Fruit fly (Drosophila melanogaster): ENCODE measurements around the gene hoe2.

hoe2 gene

dm6 chr2L:4981278-4981966 lies 45.2 kb upstream of the hoe2 start, which contains the start of the genes CG8892 and CG34126 (continued):
- TF ChIP-seq Nf-YA (GFP tag; IDR thresholded peaks at IDR 0.05) = peak; percentile 89
- no peak for TF ChIP-seq Lpt (GFP tag; optimal IDR thresholded peaks at IDR 0.05)
- TF ChIP-seq gcm (GFP tag; optimal IDR thresholded peaks at IDR 0.05) = peak; percentile 94
- peak; percentile 98 for TF ChIP-seq jumu (GFP tag; optimal IDR thresholded peaks at IDR 0.05)
- peak; percentile 64 for TF ChIP-seq btn (GFP tag; optimal IDR thresholded peaks at IDR 0.05)
- no peak for TF ChIP-seq Doc3 (GFP tag; IDR thresholded peaks at IDR 0.05; ENCODE audit: partially characterized antibody)
- peak; percentile 94 for TF ChIP-seq sqz (GFP tag; optimal IDR thresholded peaks at IDR 0.05)
- peak; percentile 98 for TF ChIP-seq croc (GFP tag; conservative IDR thresholded peaks at IDR 0.05)
- peak; percentile 99 for TF ChIP-seq CG3847 (GFP tag; IDR thresholded peaks at IDR 0.05)
- TF ChIP-seq Oli (tag; optimal IDR thresholded peaks at IDR 0.05) = peak; percentile 96
- peak; percentile 98 for TF ChIP-seq CG1647 (GFP tag; optimal IDR thresholded peaks at IDR 0.05)
- TF ChIP-seq Ptx1 (GFP tag; IDR thresholded peaks at IDR 0.05) = peak; percentile 98
- peak; percentile 96 for TF ChIP-seq dmrt11E (tag; optimal IDR thresholded peaks at IDR 0.05)
- peak; percentile 98 for TF ChIP-seq CG17361 (GFP tag; IDR thresholded peaks at IDR 0.05)
- peak; percentile 87 for TF ChIP-seq CG12744 (GFP tag; optimal IDR thresholded peaks at IDR 0.05)
- peak; percentile 96 for TF ChIP-seq CG17359 (tag; optimal IDR thresholded peaks at IDR 0.05)
- peak; percentile 90 for TF ChIP-seq cas (GFP tag; IDR thresholded peaks at IDR 0.05)
- TF ChIP-seq twi (tag; optimal IDR thresholded peaks at IDR 0.05) = peak; percentile 97
- peak; percentile 94 for TF ChIP-seq seq (GFP tag; IDR thresholded peaks at IDR 0.05)
- peak; percentile 83 for TF ChIP-seq Lim3 (GFP tag; IDR thresholded peaks at IDR 0.05)
- peak; percentile 96 for TF ChIP-seq Sox100B (GFP tag; optimal IDR thresholded peaks at IDR 0.05)
- peak; percentile 98 for TF ChIP-seq row (GFP tag; IDR thresholded peaks at IDR 0.05)
- TF ChIP-seq HmgD (GFP tag; optimal IDR thresholded peaks at IDR 0.05) = peak; percentile 90
- peak; percentile 97 for TF ChIP-seq MBD-R2 (GFP tag; IDR thresholded peaks at IDR 0.05)
- peak; percentile 54 for TF ChIP-seq pfk (GFP tag; optimal IDR thresholded peaks at IDR 0.05)
- TF ChIP-seq CG6254 (GFP tag; optimal IDR thresholded peaks at IDR 0.05) = peak; percentile 89
- TF ChIP-seq CG1792 (GFP tag; optimal IDR thresholded peaks at IDR 0.05) = peak; percentile 93
- no peak for TF ChIP-seq ato (GFP tag; IDR thresholded peaks at IDR 0.05; ENCODE audit: partially characterized antibody)
- peak; percentile 100 for TF ChIP-seq CG30403 (GFP tag; optimal IDR thresholded peaks at IDR 0.05)
- TF ChIP-seq gem (tag; optimal IDR thresholded peaks at IDR 0.05) = peak; percentile 98
- TF ChIP-seq BEAF-32 (GFP tag; optimal IDR thresholded peaks at IDR 0.05) = peak; percentile 68
- peak in 1 of 2 experiments; percentile 5 for TF ChIP-seq Trl (optimal IDR thresholded peaks at IDR 0.05)
- peak; percentile 98 for TF ChIP-seq Trl (GFP tag; optimal IDR thresholded peaks at IDR 0.05)
- TF ChIP-seq CG34422 (GFP tag; IDR thresholded peaks at IDR 0.05) = peak; percentile 96
- TF ChIP-seq CG12299 (tag; optimal IDR thresholded peaks at IDR 0.05) = peak; percentile 92
- TF ChIP-seq CG11560 (tag; IDR thresholded peaks at IDR 0.05) = peak; percentile 90
- peak; percentile 28 for TF ChIP-seq gfzf (GFP tag; optimal IDR thresholded peaks at IDR 0.05)
- no peak for TF ChIP-seq pita (GFP tag; optimal IDR thresholded peaks at IDR 0.05)
- peak; percentile 85 for TF ChIP-seq CG7271 (tag; optimal IDR thresholded peaks at IDR 0.05)
- TF ChIP-seq jigr1 (GFP tag; IDR thresholded peaks at IDR 0.05) = peak; percentile 95
- peak; percentile 72; the same call in 1 of the 2 replicates for TF ChIP-seq aop (GFP tag; IDR thresholded peaks at IDR 0.05)
- TF ChIP-seq gro (GFP tag; optimal IDR thresholded peaks at IDR 0.05) = peak; percentile 95
- peak; percentile 99 for TF ChIP-seq CoRest (tag; optimal IDR thresholded peaks at IDR 0.05)
- peak; percentile 98 for TF ChIP-seq sob (GFP tag; IDR thresholded peaks at IDR 0.05)
- peak; percentile 77 for TF ChIP-seq fd64A (GFP tag; optimal IDR thresholded peaks at IDR 0.05)
- TF ChIP-seq CG2889 (GFP tag; IDR thresholded peaks at IDR 0.05) = peak; percentile 95
- peak; percentile 97 for TF ChIP-seq CG3281 (GFP tag; optimal IDR thresholded peaks at IDR 0.05)
- peak; percentile 94 for TF ChIP-seq cwo (GFP tag; optimal IDR thresholded peaks at IDR 0.05)
- TF ChIP-seq CG1603 (tag; optimal IDR thresholded peaks at IDR 0.05) = peak; percentile 85
- peak; percentile 99 for TF ChIP-seq CG4404 (GFP tag; IDR thresholded peaks at IDR 0.05)

Measured in whole organism, embryonic.